Fruit fly (Drosophila melanogaster) whole organism, wandering third instar larva: ENCODE measurements around the gene rudhira.

Experiments
- Abd-B ChIP-seq: fragments of >200 bp; optimal IDR thresholded peaks from 2 replicates; lab custom pipeline; 2017; ENCODE audit warnings: missing biosample characterization, missing genetic modification characterization
- CG32264 ChIP-seq: fragments of 200-800 bp; sonication (Bioruptor generic); optimal IDR thresholded peaks from 2 replicates; lab custom pipeline; 2016; ENCODE audit warnings: missing biosample characterization, missing genetic modification characterization
- CG9705 ChIP-seq: fragments of 200-800 bp; sonication (Bioruptor generic); optimal IDR thresholded peaks from 2 replicates; lab custom pipeline; 2018; ENCODE audit warnings: missing biosample characterization, mild to moderate bottlenecking, missing genetic modification characterization
- CrebA ChIP-seq: fragments of 200-800 bp; sonication (Bioruptor generic); optimal IDR thresholded peaks from 2 replicates; lab custom pipeline; 2016; ENCODE audit warnings: missing biosample characterization, mild to moderate bottlenecking, missing genetic modification characterization, borderline replicate concordance
- Dfd ChIP-seq: fragments of >200 bp; optimal IDR thresholded peaks from 2 replicates; lab custom pipeline; 2017; ENCODE audit warnings: missing biosample characterization, missing genetic modification characterization
- Dif ChIP-seq: fragments of 200-275, 200-300 bp; sonication (Bioruptor generic); optimal IDR thresholded peaks from 2 replicates; lab custom pipeline; 2018; ENCODE audit warnings: missing biosample characterization, missing genetic modification characterization; ENCODE audit not compliant: partially characterized antibody
- GATAd ChIP-seq: sonication (Bioruptor generic); optimal IDR thresholded peaks from 2 replicates; lab custom pipeline; 2016; ENCODE audit warnings: missing biosample characterization, missing genetic modification characterization
- HLH106 ChIP-seq: fragments of 200-800 bp; optimal IDR thresholded peaks from 3 replicates; lab custom pipeline; 2019; ENCODE audit warnings: missing biosample characterization, mild to moderate bottlenecking, missing genetic modification characterization, moderate library complexity
- Hnf4 ChIP-seq: fragments of 200-800 bp; sonication (Bioruptor generic); optimal IDR thresholded peaks from 2 replicates; lab custom pipeline; 2016; ENCODE audit warnings: missing biosample characterization, mild to moderate bottlenecking, missing genetic modification characterization
- Hr78 ChIP-seq: fragments of >200 bp; optimal IDR thresholded peaks from 2 replicates; lab custom pipeline; 2017; ENCODE audit warnings: missing biosample characterization, missing genetic modification characterization
- Hr83 ChIP-seq: fragments of 200-300 bp; sonication (Bioruptor generic); optimal IDR thresholded peaks from 2 replicates; lab custom pipeline; 2016; ENCODE audit warnings: missing biosample characterization, mild to moderate bottlenecking, missing genetic modification characterization, moderate library complexity; ENCODE audit not compliant: poor library complexity, severe bottlenecking
- Jra ChIP-seq: sonication (Bioruptor generic); optimal IDR thresholded peaks from 2 replicates; lab custom pipeline; 2016; ENCODE audit warnings: missing biosample characterization, missing genetic modification characterization
- Mio ChIP-seq: sonication (Bioruptor generic); optimal IDR thresholded peaks from 2 replicates; lab custom pipeline; 2016; ENCODE audit warnings: missing biosample characterization, missing genetic modification characterization
- Myc ChIP-seq: fragments of >200 bp; optimal IDR thresholded peaks from 2 replicates; lab custom pipeline; 2017
- N ChIP-seq: fragments of >200 bp; optimal IDR thresholded peaks from 2 replicates; lab custom pipeline; 2018; ENCODE audit warnings: missing biosample characterization, missing external identifiers, missing genetic modification characterization
- OdsH ChIP-seq: fragments of 200-800 bp; sonication (Bioruptor generic); optimal IDR thresholded peaks from 2 replicates; lab custom pipeline; 2016; ENCODE audit warnings: missing biosample characterization, mild to moderate bottlenecking, missing genetic modification characterization
- Rel ChIP-seq, 2 experiments: fragments of 200-800 bp; sonication (Bioruptor generic) in 1 of 2; optimal IDR thresholded peaks; 2 replicates in 1 of 2; 3 replicates in 1 of 2; lab custom pipeline; 2016 to 2019; ENCODE audit warnings: mild to moderate bottlenecking in 2 of 2, missing biosample characterization in 2 of 2, missing genetic modification characterization in 2 of 2, moderate library complexity in 1 of 2
- Sp1 ChIP-seq: fragments of 200-800 bp; sonication (Bioruptor generic); optimal IDR thresholded peaks from 3 replicates; lab custom pipeline; 2019; ENCODE audit warnings: missing biosample characterization, mild to moderate bottlenecking, missing genetic modification characterization, moderate library complexity
- Vsx2 ChIP-seq: fragments of 200-300, 225-300 bp; sonication (Bioruptor generic); optimal IDR thresholded peaks from 2 replicates; lab custom pipeline; 2018; ENCODE audit warnings: missing biosample characterization, missing genetic modification characterization; ENCODE audit not compliant: partially characterized antibody
- br ChIP-seq: fragments of 200-800 bp; sonication (Bioruptor generic); optimal IDR thresholded peaks from 2 replicates; lab custom pipeline; 2016; ENCODE audit warnings: missing biosample characterization, missing genetic modification characterization
- brk ChIP-seq: fragments of 200-800 bp; sonication (Bioruptor generic); optimal IDR thresholded peaks from 2 replicates; lab custom pipeline; 2016; ENCODE audit warnings: missing biosample characterization, mild to moderate bottlenecking, missing genetic modification characterization
- dl ChIP-seq, 2 experiments: fragments of 175-275, 200-275 bp in 1 of 2; fragments of 200-275 bp in 1 of 2; sonication (Bioruptor generic); optimal IDR thresholded peaks; lab custom pipeline; 2018; ENCODE audit warnings: mild to moderate bottlenecking in 2 of 2, missing biosample characterization in 2 of 2, missing genetic modification characterization in 2 of 2, moderate library complexity in 2 of 2; ENCODE audit not compliant: partially characterized antibody in 2 of 2, insufficient read depth in 1 of 2
- dmrt93B ChIP-seq: fragments of 200-800 bp; sonication (Bioruptor generic); optimal IDR thresholded peaks from 2 replicates; lab custom pipeline; 2018; ENCODE audit warnings: missing biosample characterization, mild to moderate bottlenecking, missing genetic modification characterization
- dsf ChIP-seq: sonication (Bioruptor generic); optimal IDR thresholded peaks from 2 replicates; lab custom pipeline; 2016; ENCODE audit warnings: missing biosample characterization, missing genetic modification characterization, borderline replicate concordance
- ey ChIP-seq: fragments of 200-800 bp; sonication (Bioruptor generic); optimal IDR thresholded peaks from 2 replicates; lab custom pipeline; 2016; ENCODE audit warnings: missing biosample characterization, missing genetic modification characterization
- foxo ChIP-seq, 2 experiments: fragments of 200-800 bp; sonication (Bioruptor generic); optimal IDR thresholded peaks; 2 replicates in 1 of 2; 3 replicates in 1 of 2; lab custom pipeline; 2016 to 2017; ENCODE audit warnings: missing biosample characterization in 2 of 2, missing genetic modification characterization in 2 of 2
- fru ChIP-seq: fragments of 200-800 bp; sonication (Bioruptor generic); optimal IDR thresholded peaks from 3 replicates; lab custom pipeline; 2016; ENCODE audit warnings: missing biosample characterization, mild to moderate bottlenecking, missing genetic modification characterization
- h ChIP-seq: fragments of 200-800 bp; sonication (Bioruptor generic); optimal IDR thresholded peaks from 3 replicates; lab custom pipeline; 2016; ENCODE audit warnings: missing biosample characterization, mild to moderate bottlenecking, missing genetic modification characterization
- jim ChIP-seq: fragments of 175-275, 200-325 bp; sonication (Bioruptor generic); optimal IDR thresholded peaks from 2 replicates; lab custom pipeline; 2016; ENCODE audit warnings: missing biosample characterization, mild to moderate bottlenecking, missing genetic modification characterization
- lola ChIP-seq: fragments of >200 bp; optimal IDR thresholded peaks from 2 replicates; lab custom pipeline; 2017; ENCODE audit warnings: missing biosample characterization, missing genetic modification characterization
- pan ChIP-seq: fragments of >200 bp; optimal IDR thresholded peaks from 2 replicates; lab custom pipeline; 2017
- psq ChIP-seq: fragments of 200-800 bp; sonication (Bioruptor generic); optimal IDR thresholded peaks from 3 replicates; lab custom pipeline; 2017; ENCODE audit warnings: missing biosample characterization, mild to moderate bottlenecking, missing genetic modification characterization, moderate library complexity
- rgr ChIP-seq: fragments of 200-800 bp; sonication (Bioruptor generic); optimal IDR thresholded peaks from 3 replicates; lab custom pipeline; 2016; ENCODE audit warnings: missing biosample characterization, mild to moderate bottlenecking, missing genetic modification characterization
- sage ChIP-seq: fragments of 200-800 bp; sonication (Bioruptor generic); optimal IDR thresholded peaks from 2 replicates; lab custom pipeline; 2016; ENCODE audit warnings: missing biosample characterization, mild to moderate bottlenecking, missing genetic modification characterization
- sv ChIP-seq: fragments of 200-800 bp; sonication (Bioruptor generic); optimal IDR thresholded peaks from 3 replicates; lab custom pipeline; 2016; ENCODE audit warnings: missing biosample characterization, missing genetic modification characterization
- tai ChIP-seq: sonication (Bioruptor generic); optimal IDR thresholded peaks from 2 replicates; lab custom pipeline; 2016; ENCODE audit warnings: missing biosample characterization, missing genetic modification characterization
- usp ChIP-seq: fragments of >200 bp; optimal IDR thresholded peaks from 2 replicates; lab custom pipeline; 2017; ENCODE audit warnings: missing biosample characterization, missing genetic modification characterization
- woc ChIP-seq: sonication (Bioruptor generic); optimal IDR thresholded peaks from 2 replicates; lab custom pipeline; 2016; ENCODE audit warnings: missing biosample characterization, mild to moderate bottlenecking, missing genetic modification characterization

The rudhira gene

DNA sequence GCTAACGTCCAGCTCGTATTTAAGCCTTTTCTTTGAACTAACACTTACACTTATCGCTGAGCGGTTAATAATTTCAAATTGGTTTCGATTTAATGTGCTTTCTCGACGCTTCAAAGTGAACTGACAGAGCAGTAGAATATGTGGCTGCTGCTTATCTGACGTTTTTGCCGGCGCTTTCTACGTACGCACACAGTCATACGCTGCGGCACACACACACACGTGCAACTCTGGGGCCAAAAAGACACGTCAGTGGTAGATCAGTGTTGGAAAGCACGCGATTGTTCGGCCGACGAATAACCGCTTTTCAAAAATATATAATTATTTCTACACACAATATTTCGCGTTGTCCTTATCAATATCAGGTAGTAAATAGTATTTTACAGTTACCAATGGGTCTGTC lies 10.5 kb upstream of the rudhira start (continued):
- TF ChIP-seq OdsH (GFP tag; lab: Kevin White, UChicago) (peak; percentile 49), Hr78 (GFP tag; lab: Kevin White, UChicago) (no peak), dl (GFP tag; optimal IDR thresholded peaks at IDR 0.05; lab: Kevin White, UChicago; ENCODE audit: insufficient read depth in 1 of 2, partially characterized antibody in 2 of 2) (no peak), Jra (GFP tag; lab: Kevin White, UChicago) (no peak)
- TF ChIP-seq, all 38 proteins: peak for 12

DNA sequence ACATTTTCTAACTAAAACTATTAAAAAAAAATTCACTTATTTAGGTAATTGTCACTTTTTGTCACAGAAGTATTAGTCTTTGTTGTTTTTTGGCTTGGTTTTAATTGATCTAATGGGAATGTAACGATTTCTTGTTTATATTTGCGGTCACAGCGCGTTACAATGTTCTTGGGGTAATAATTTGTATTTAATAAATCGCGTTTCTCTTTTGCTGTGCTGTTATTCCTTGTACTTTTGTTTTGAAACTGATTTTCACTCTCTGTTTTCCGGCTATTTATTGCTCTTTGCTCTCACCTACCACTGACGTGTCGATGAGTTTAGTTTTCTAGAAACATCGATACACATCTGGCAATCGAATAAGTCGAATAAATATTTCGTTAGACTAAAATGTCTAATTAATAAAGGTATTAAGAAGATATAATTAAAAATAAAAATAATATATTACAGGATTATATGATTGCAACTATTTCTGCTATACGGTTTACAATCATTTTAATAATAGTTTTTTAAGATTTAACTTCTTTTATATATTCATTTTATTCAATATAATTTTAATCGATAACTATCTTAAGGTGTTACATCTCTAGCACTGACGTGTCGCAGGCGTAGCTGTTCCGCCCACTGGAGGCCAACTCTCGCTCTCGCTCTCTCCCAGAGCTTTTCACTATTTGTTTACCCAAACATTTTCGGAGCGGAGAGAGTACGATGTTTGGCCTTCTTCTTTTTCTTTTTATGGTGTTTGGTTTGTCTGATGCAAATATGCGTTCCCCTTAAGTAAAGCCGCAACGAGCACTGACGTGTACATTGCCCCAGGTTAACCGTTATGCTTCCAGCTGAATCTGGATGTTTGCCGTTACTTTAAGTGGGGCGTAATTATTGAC lies 9.6 kb upstream of the rudhira start, which contains the start of gene Hsc70-3:
TSS of gene Hsc70-3 (minus strand) at position 251 of the 881 bp plus-strand sequence.
- TF ChIP-seq Dif (peak; percentile 93), pan (lab: Kevin White, UChicago) (no peak), lola (no peak), Hr78 (GFP tag; lab: Kevin White, UChicago) (no peak), Hnf4 (GFP tag; lab: Kevin White, UChicago) (peak; percentile 61), Myc (lab: Kevin White, UChicago) (no peak), Abd-B (GFP tag; lab: Kevin White, UChicago) (no peak), woc (GFP tag; lab: Kevin White, UChicago) (no peak), N (no peak), h (GFP tag; lab: Kevin White, UChicago) (peak; percentile 13), fru (GFP tag; lab: Kevin White, UChicago) (peak; percentile 17), tai (GFP tag; lab: Kevin White, UChicago) (no peak), GATAd (no peak), Dfd (GFP tag; lab: Kevin White, UChicago) (no peak), Mio (GFP tag; lab: Kevin White, UChicago) (no peak), Rel (GFP tag; optimal IDR thresholded peaks at IDR 0.05; lab: Kevin White, UChicago) (peak; percentile 5), Rel (tag; optimal IDR thresholded peaks at IDR 0.05; lab: Kevin White, UChicago) (peak; percentile 22), foxo (GFP tag; optimal IDR thresholded peaks at IDR 0.05; lab: Kevin White, UChicago) (peak in 1 of 2 experiments; percentile 32), Vsx2 (no peak), ey (GFP tag; lab: Kevin White, UChicago) (no peak), psq (peak; percentile 56), usp (GFP tag; lab: Kevin White, UChicago) (no peak), Hr83 (GFP tag; lab: Kevin White, UChicago) (peak; percentile 41), Sp1 (GFP tag; lab: Kevin White, UChicago) (peak; percentile 46), dl (GFP tag; optimal IDR thresholded peaks at IDR 0.05; lab: Kevin White, UChicago; ENCODE audit: insufficient read depth in 1 of 2, partially characterized antibody in 2 of 2) (peak; percentile 58 to 78), Jra (GFP tag; lab: Kevin White, UChicago) (no peak), brk (GFP tag; lab: Kevin White, UChicago) (peak; percentile 24), OdsH (GFP tag; lab: Kevin White, UChicago) (peak; percentile 41), dsf (no peak), br (peak; percentile 22), CG32264 (GFP tag; lab: Kevin White, UChicago) (no peak), sage (no peak), CrebA (GFP tag; lab: Kevin White, UChicago) (peak; percentile 72), HLH106 (peak; percentile 52), sv (GFP tag; lab: Kevin White, UChicago) (no peak), rgr (peak; percentile 26), CG9705 (GFP tag; lab: Kevin White, UChicago) (no peak), dmrt93B (GFP tag; lab: Kevin White, UChicago) (no peak), jim (no peak)
- TF ChIP-seq, all 38 proteins: peak for 16
